Fruit fly (Drosophila melanogaster): Measurements from ENCODE around the gene CG32079.

DNA sequence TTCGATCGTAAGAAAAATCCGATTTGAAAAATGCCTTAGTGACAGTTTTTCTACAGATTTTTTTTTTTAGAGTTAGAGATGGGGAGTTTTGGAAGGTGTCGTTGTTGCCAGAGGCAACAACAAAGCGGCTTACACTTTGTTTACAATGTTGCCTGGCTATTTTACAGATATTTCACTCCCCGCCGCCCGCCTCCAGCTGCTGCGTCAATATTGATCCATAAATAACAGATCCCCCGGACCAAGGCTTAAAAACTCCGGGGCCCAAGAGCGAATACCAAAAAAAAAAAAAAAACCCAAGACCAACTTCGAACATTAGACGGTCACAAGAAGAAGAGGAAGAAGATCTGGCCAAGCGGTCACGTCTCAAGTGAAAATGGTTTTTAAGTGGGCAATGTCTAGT is 22.4 kb upstream of the CG32079 start:
- TF ChIP-seq usp (GFP tag; optimal IDR thresholded peaks at IDR 0.05) (no peak), psq (optimal IDR thresholded peaks at IDR 0.05) (no peak), EcR (GFP tag; optimal IDR thresholded peaks at IDR 0.05) (no peak)

Data from whole organism.